Worm (Caenorhabditis elegans) whole organism, L3 larva: Measurements from ENCODE around the gene C10B5.3.

ENCODE experiments used
- aly-2 ChIP-seq: fragments of 150-350 bp; optimal IDR thresholded peaks from 2 replicates; lab custom pipeline; 2014; ENCODE audit warnings: missing biosample characterization, missing genetic modification characterization
- ama-1 ChIP-seq: fragments of 150-350 bp; optimal IDR thresholded peaks from 2 replicates; lab custom pipeline; 2018
- jun-1 ChIP-seq: fragments of 150-350 bp; optimal IDR thresholded peaks from 2 replicates; lab custom pipeline; 2014; ENCODE audit warnings: missing biosample characterization, missing genetic modification reagents, missing genetic modification characterization
- lsy-12 ChIP-seq: sonication (generic microtip); optimal IDR thresholded peaks from 2 replicates; lab custom pipeline; 2016; ENCODE audit warnings: mild to moderate bottlenecking, missing genetic modification characterization, missing compliant biosample characterization
- mdl-1 ChIP-seq: fragments of 150-350 bp; optimal IDR thresholded peaks from 2 replicates; lab custom pipeline; 2014; ENCODE audit warnings: missing biosample characterization, missing genetic modification characterization
- nhr-237 ChIP-seq: fragments of 150-350 bp; optimal IDR thresholded peaks from 2 replicates; lab custom pipeline; 2014; ENCODE audit warnings: missing biosample characterization, missing genetic modification characterization
- nhr-77 ChIP-seq: fragments of 150-350 bp; optimal IDR thresholded peaks from 2 replicates; lab custom pipeline; 2014; ENCODE audit warnings: missing biosample characterization, missing genetic modification characterization
- unc-62 ChIP-seq: fragments of 150-350 bp; sonication (generic microtip); optimal IDR thresholded peaks from 4 replicates; lab custom pipeline; 2014; ENCODE audit warnings: missing biosample characterization, missing genetic modification reagents, missing genetic modification characterization

DNA sequence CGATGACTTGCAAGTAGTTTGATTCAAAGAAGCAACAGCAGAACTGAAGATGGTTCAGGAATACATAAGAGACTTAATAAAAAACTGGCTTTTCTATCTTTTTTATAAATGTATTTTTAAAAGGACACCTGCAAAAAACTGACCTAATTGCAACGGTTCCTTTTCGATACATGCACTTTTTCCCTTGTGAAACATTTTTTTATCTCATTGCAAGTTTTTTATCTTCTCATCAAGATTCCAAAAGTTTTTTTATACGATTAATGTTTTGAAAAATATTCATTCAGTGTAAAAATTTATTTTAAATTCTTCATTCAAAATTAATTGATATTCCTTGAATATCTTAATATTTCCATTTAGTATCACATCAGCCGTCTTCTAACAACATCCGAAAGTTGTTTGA, 47.6 kb upstream of the C10B5.3 start, which contains the start of gene oac-29:
- TF ChIP-seq lsy-12: no peak
- no peak for TF ChIP-seq unc-62 (GFP tag; lab: Kevin White, UChicago)
- no peak for TF ChIP-seq nhr-237 (tag; lab: Kevin White, UChicago)
- no peak for TF ChIP-seq aly-2 (tag; lab: Kevin White, UChicago)
- no peak for TF ChIP-seq mdl-1 (tag; lab: Kevin White, UChicago)
- TF ChIP-seq jun-1: no peak
- no peak for TF ChIP-seq nhr-77 (tag; lab: Kevin White, UChicago)
- TF ChIP-seq ama-1 (lab: Kevin White, UChicago): no peak
